Fruit fly (Drosophila melanogaster) whole organism, embryonic: ENCODE data around the gene CG17803.

ENCODE experiments used
- Atf-2 ChIP-seq: fragments of 200-800 bp; sonication (Bioruptor generic); optimal IDR thresholded peaks from 2 replicates; lab custom pipeline; 2016; ENCODE audit warnings: missing biosample characterization, missing genetic modification characterization
- Atf3 ChIP-seq: fragments of 200-800 bp; sonication (Bioruptor generic); optimal IDR thresholded peaks from 3 replicates; lab custom pipeline; 2016; ENCODE audit warnings: missing biosample characterization, missing genetic modification characterization
- Awh ChIP-seq: fragments of 200-800 bp; sonication (Bioruptor generic); IDR thresholded peaks from 2 replicates; pipeline ENCODE4, ENCODE4 v1.3.6; 2022; ENCODE audit warnings: missing biosample characterization, missing genetic modification characterization
- Bgb ChIP-seq: fragments of 200-800 bp; sonication (Bioruptor generic); IDR thresholded peaks from 2 replicates; pipeline ENCODE4 v1.3.6; 2022; ENCODE audit warnings: missing biosample characterization, missing genetic modification characterization; ENCODE audit not compliant: partially characterized antibody
- CG10274 ChIP-seq: fragments of 200-800 bp; sonication (Bioruptor generic); optimal IDR thresholded peaks from 3 replicates; lab custom pipeline; 2017; ENCODE audit warnings: missing biosample characterization, mild to moderate bottlenecking, missing genetic modification characterization
- CG10431 ChIP-seq: fragments of 200-800 bp; sonication (Bioruptor generic); optimal IDR thresholded peaks from 3 replicates; lab custom pipeline; 2018; ENCODE audit warnings: missing biosample characterization, mild to moderate bottlenecking, missing genetic modification characterization
- CG10959 ChIP-seq: fragments of 200-800 bp; sonication (Bioruptor generic); IDR thresholded peaks from 2 replicates; pipeline ENCODE4 v1.3.6; 2022; ENCODE audit warnings: missing biosample characterization, missing genetic modification characterization
- CG11085 ChIP-seq: fragments of 200-800 bp; sonication (Bioruptor generic); IDR thresholded peaks from 2 replicates; pipeline ENCODE4 v1.3.6; 2022; ENCODE audit warnings: missing biosample characterization, missing genetic modification characterization
- CG11398 ChIP-seq: fragments of 200-800 bp; sonication (Bioruptor generic); optimal IDR thresholded peaks from 2 replicates; lab custom pipeline; 2016; ENCODE audit warnings: missing biosample characterization, missing genetic modification characterization
- CG12236 ChIP-seq: fragments of 200-800 bp; sonication (Bioruptor generic); optimal IDR thresholded peaks from 2 replicates; lab custom pipeline; 2016; ENCODE audit warnings: missing biosample characterization, missing genetic modification characterization
- CG12391 ChIP-seq: fragments of 200-800 bp; sonication (Bioruptor generic); optimal IDR thresholded peaks from 3 replicates; lab custom pipeline; 2018; ENCODE audit warnings: missing biosample characterization, mild to moderate bottlenecking, missing genetic modification characterization, moderate library complexity
- CG12744 ChIP-seq: fragments of 200-800 bp; sonication (Bioruptor generic); optimal IDR thresholded peaks from 2 replicates; lab custom pipeline; 2016; ENCODE audit warnings: missing biosample characterization, missing genetic modification characterization
- CG13123 ChIP-seq: fragments of 200-800 bp; sonication (Bioruptor generic); optimal IDR thresholded peaks from 2 replicates; lab custom pipeline; 2016; ENCODE audit warnings: missing biosample characterization, missing genetic modification characterization
- CG14050 ChIP-seq: fragments of 200-800 bp; sonication (Bioruptor generic); IDR thresholded peaks from 3 replicates; pipeline ENCODE4 v1.3.6; 2022; ENCODE audit warnings: missing biosample characterization, missing genetic modification characterization
- CG18262 ChIP-seq: fragments of 200-800 bp; optimal IDR thresholded peaks from 3 replicates; lab custom pipeline; 2019; ENCODE audit warnings: missing biosample characterization, mild to moderate bottlenecking, missing genetic modification characterization, moderate library complexity
- CG31365 ChIP-seq: fragments of 200-800 bp; sonication (Bioruptor generic); optimal IDR thresholded peaks from 2 replicates; lab custom pipeline; 2018; ENCODE audit warnings: missing biosample characterization, mild to moderate bottlenecking, missing genetic modification characterization
- CG4707 ChIP-seq: fragments of 200-800 bp; sonication (Bioruptor generic); optimal IDR thresholded peaks from 2 replicates; lab custom pipeline; 2018; ENCODE audit warnings: missing biosample characterization, mild to moderate bottlenecking, missing genetic modification characterization, moderate library complexity
- CG6689 ChIP-seq: fragments of 200-800 bp; sonication (Bioruptor generic); IDR thresholded peaks from 2 replicates; pipeline ENCODE4 v1.3.6; 2022; ENCODE audit warnings: missing biosample characterization, missing genetic modification characterization
- CG9437 ChIP-seq: fragments of 200-800 bp; sonication (Bioruptor generic); optimal IDR thresholded peaks from 2 replicates; lab custom pipeline; 2018; ENCODE audit warnings: missing biosample characterization, mild to moderate bottlenecking, missing genetic modification characterization
- CG9817 ChIP-seq: fragments of 200-800 bp; sonication (Bioruptor generic); optimal IDR thresholded peaks from 2 replicates; lab custom pipeline; 2018; ENCODE audit warnings: missing biosample characterization, mild to moderate bottlenecking, missing genetic modification characterization, moderate library complexity
- Dref ChIP-seq: fragments of 200-800 bp; sonication (Bioruptor generic); IDR thresholded peaks from 2 replicates; pipeline ENCODE4 v1.3.6; 2022; ENCODE audit warnings: missing biosample characterization, missing genetic modification characterization
- Hmx ChIP-seq: fragments of 200-800 bp; sonication (Bioruptor generic); optimal IDR thresholded peaks from 2 replicates; lab custom pipeline; 2016; ENCODE audit warnings: missing biosample characterization, missing genetic modification characterization
- Kr ChIP-seq: fragments of 200-800 bp; sonication (Bioruptor generic); optimal IDR thresholded peaks from 2 replicates; lab custom pipeline; 2017; ENCODE audit warnings: missing biosample characterization, mild to moderate bottlenecking, missing genetic modification characterization
- Lhr ChIP-seq: fragments of 200-800 bp; sonication (Bioruptor generic); optimal IDR thresholded peaks from 3 replicates; lab custom pipeline; 2017; ENCODE audit warnings: mild to moderate bottlenecking, missing biosample characterization, missing genetic modification reagents, missing genetic modification characterization
- MTF-1 ChIP-seq: fragments of 200-800 bp; sonication (Bioruptor generic); optimal IDR thresholded peaks from 2 replicates; lab custom pipeline; 2018; ENCODE audit warnings: missing biosample characterization, mild to moderate bottlenecking, missing genetic modification characterization, borderline replicate concordance
- Mad ChIP-seq: fragments of 200-800 bp; sonication (Bioruptor generic); optimal IDR thresholded peaks from 2 replicates; lab custom pipeline; 2016; ENCODE audit warnings: missing biosample characterization, missing genetic modification characterization
- Mes4 ChIP-seq: fragments of 200-800 bp; sonication (Bioruptor generic); optimal IDR thresholded peaks from 2 replicates; lab custom pipeline; 2016; ENCODE audit warnings: missing biosample characterization, missing genetic modification characterization
- PHDP ChIP-seq: fragments of 200-800 bp; sonication (Bioruptor generic); optimal IDR thresholded peaks from 3 replicates; lab custom pipeline; 2018; ENCODE audit warnings: missing biosample characterization, mild to moderate bottlenecking, missing genetic modification characterization, moderate library complexity
- Pdp1 ChIP-seq, 2 experiments: fragments of 200-800 bp; sonication (Bioruptor generic); optimal IDR thresholded peaks; 3 replicates each; lab custom pipeline; 2016; ENCODE audit warnings: missing biosample characterization in 2 of 2, missing genetic modification characterization in 2 of 2, mild to moderate bottlenecking in 1 of 2, moderate library complexity in 1 of 2
- Sin3A ChIP-seq: fragments of >200 bp; optimal IDR thresholded peaks from 2 replicates; lab custom pipeline; 2018
- TFAM ChIP-seq: fragments of 200-800 bp; sonication (Bioruptor generic); optimal IDR thresholded peaks from 2 replicates; lab custom pipeline; 2017; ENCODE audit warnings: missing biosample characterization, missing genetic modification characterization, inconsistent platforms
- Xrp1 ChIP-seq: fragments of 200-800 bp; sonication (Bioruptor generic); IDR thresholded peaks from 2 replicates; pipeline ENCODE4 v1.3.6; 2022; ENCODE audit warnings: missing biosample characterization, missing genetic modification characterization
- bbx ChIP-seq: fragments of 200-800 bp; sonication (Bioruptor generic); IDR thresholded peaks from 2 replicates; pipeline ENCODE4 v1.3.6; 2022; ENCODE audit warnings: missing biosample characterization, missing genetic modification characterization; ENCODE audit not compliant: partially characterized antibody
- cas ChIP-seq: fragments of 200-800 bp; sonication (Bioruptor generic); IDR thresholded peaks from 2 replicates; pipeline ENCODE4 v1.3.6; 2022; ENCODE audit warnings: missing biosample characterization, missing genetic modification characterization
- chinmo ChIP-seq: fragments of 200-800 bp; sonication (Bioruptor generic); IDR thresholded peaks from 4 replicates; pipeline ENCODE4 v1.3.6; 2022; ENCODE audit warnings: missing biosample characterization, missing genetic modification characterization; ENCODE audit not compliant: partially characterized antibody
- corto ChIP-seq: fragments of 200-800 bp; sonication (Bioruptor generic); optimal IDR thresholded peaks from 2 replicates; lab custom pipeline; 2016; ENCODE audit warnings: missing biosample characterization, mild to moderate bottlenecking, missing genetic modification characterization, moderate library complexity
- da ChIP-seq: fragments of 200-800 bp; sonication (Bioruptor generic); optimal IDR thresholded peaks from 2 replicates; lab custom pipeline; 2016; ENCODE audit warnings: missing biosample characterization, missing genetic modification characterization
- danr ChIP-seq: fragments of 200-800 bp; sonication (Bioruptor generic); IDR thresholded peaks from 2 replicates; pipeline ENCODE4 v1.3.6; 2022; ENCODE audit warnings: missing biosample characterization, missing genetic modification characterization
- dimm ChIP-seq: fragments of 200-800 bp; sonication (Bioruptor generic); IDR thresholded peaks from 2 replicates; pipeline ENCODE4 v1.3.6; 2022; ENCODE audit warnings: missing biosample characterization, missing genetic modification characterization
- gcm2 ChIP-seq: fragments of 200-800 bp; sonication (Bioruptor generic); optimal IDR thresholded peaks from 2 replicates; lab custom pipeline; 2016; ENCODE audit warnings: missing biosample characterization, missing genetic modification characterization
- nerfin-1 ChIP-seq: fragments of 200-800 bp; sonication (Bioruptor generic); optimal IDR thresholded peaks from 3 replicates; lab custom pipeline; 2019; ENCODE audit warnings: missing biosample characterization, mild to moderate bottlenecking, missing genetic modification characterization, moderate library complexity
- nerfin-2 ChIP-seq: fragments of 200-800 bp; sonication (Bioruptor generic); IDR thresholded peaks from 2 replicates; pipeline ENCODE4 v1.3.6; 2022; ENCODE audit warnings: missing biosample characterization, missing genetic modification characterization; ENCODE audit not compliant: partially characterized antibody
- pan ChIP-seq, 4 experiments: fragments of >200 bp in 3 of 4; fragments of 200-800 bp in 1 of 4; sonication (Bioruptor generic) in 1 of 4; optimal IDR thresholded peaks in 3 of 4; IDR thresholded peaks in 1 of 4; 2 replicates each; pipeline versions ENCODE4 v1.3.6 to Lab custom; 2017 to 2022; ENCODE audit warnings: missing biosample characterization in 2 of 4, missing genetic modification characterization in 2 of 4, mixed read lengths in 1 of 4
- ranshi ChIP-seq: fragments of 200-800 bp; sonication (Bioruptor generic); IDR thresholded peaks from 2 replicates; pipeline ENCODE4 v1.3.6; 2022; ENCODE audit warnings: missing biosample characterization, missing genetic modification characterization
- rib ChIP-seq: fragments of 200-800 bp; sonication (Bioruptor generic); IDR thresholded peaks from 2 replicates; pipeline ENCODE4 v1.3.6; 2022; ENCODE audit warnings: missing biosample characterization, missing genetic modification characterization
- ro ChIP-seq: fragments of 200-800 bp; sonication (Bioruptor generic); IDR thresholded peaks from 2 replicates; pipeline ENCODE4 v1.3.6; 2022; ENCODE audit warnings: missing biosample characterization, missing genetic modification characterization
- schlank ChIP-seq: fragments of 200-800 bp; sonication (Bioruptor generic); optimal IDR thresholded peaks from 2 replicates; lab custom pipeline; 2018; ENCODE audit warnings: missing biosample characterization, mild to moderate bottlenecking, missing genetic modification characterization
- slp2 ChIP-seq: fragments of 200-800 bp; sonication (Bioruptor generic); optimal IDR thresholded peaks from 2 replicates; lab custom pipeline; 2016; ENCODE audit warnings: missing biosample characterization, missing genetic modification characterization
- sna ChIP-seq: fragments of 200-800 bp; sonication (Bioruptor generic); IDR thresholded peaks from 2 replicates; pipeline ENCODE4 v1.3.6; 2022; ENCODE audit warnings: missing biosample characterization, missing genetic modification characterization; ENCODE audit not compliant: partially characterized antibody
- ssp ChIP-seq: fragments of 200-800 bp; sonication (Bioruptor generic); IDR thresholded peaks from 2 replicates; pipeline ENCODE4 v1.3.6; 2022; ENCODE audit warnings: missing biosample characterization, missing genetic modification characterization
- yki ChIP-seq: fragments of >200 bp; optimal IDR thresholded peaks from 3 replicates; lab custom pipeline; 2018

The CG17803 gene

DNA sequence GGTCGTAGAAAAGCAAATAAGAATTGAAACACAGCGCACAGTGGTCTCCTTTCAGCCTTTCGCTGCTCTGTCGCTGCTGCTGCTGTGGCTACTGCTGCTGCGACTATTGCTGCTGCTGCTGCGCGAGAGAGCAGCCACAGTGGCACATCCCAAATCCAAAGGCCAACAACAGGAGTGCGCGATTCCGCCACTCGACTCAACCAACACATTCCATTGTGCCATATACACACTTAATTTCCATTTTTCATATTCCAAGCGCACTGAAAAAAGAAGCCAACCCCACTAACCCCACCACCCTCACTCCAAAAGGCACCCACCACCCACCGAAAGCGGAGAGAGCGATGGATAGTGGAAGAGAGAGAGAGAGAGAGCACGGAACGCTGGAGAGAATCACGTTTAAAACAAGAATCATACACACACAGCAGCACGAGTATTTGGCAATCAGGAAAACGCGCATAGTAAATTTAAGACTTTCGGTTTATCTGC lies 25.2 kb downstream of the CG17803 start (continued):
- TF ChIP-seq corto, result no peak
- TF ChIP-seq CG9817 (tag; lab: Kevin White, UChicago), result no peak
- TF ChIP-seq TFAM (GFP tag; lab: Kevin White, UChicago), result no peak
- peak; percentile 84 for TF ChIP-seq nerfin-1 (tag; lab: Kevin White, UChicago)
- no peak for TF ChIP-seq Dref (GFP tag; lab: Robert Waterston, UW)
- TF ChIP-seq pan (optimal IDR thresholded peaks at IDR 0.05; lab: Kevin White, UChicago), result no peak
- TF ChIP-seq pan (GFP tag; optimal IDR thresholded peaks at IDR 0.05 in 1 of 2, IDR thresholded peaks at IDR 0.05 in 1 of 2), result no peak
- no peak for TF ChIP-seq Atf-2 (GFP tag; lab: Kevin White, UChicago)
- no peak for TF ChIP-seq CG11085 (GFP tag; lab: Robert Waterston, UW)
- 0 out of 2 replicates have a peak, but pooled peaks have one; percentile 7 for TF ChIP-seq CG10959 (GFP tag; lab: Robert Waterston, UW)
- no peak for TF ChIP-seq Lhr (GFP tag; lab: Kevin White, UChicago)
- no peak for TF ChIP-seq slp2 (GFP tag; lab: Kevin White, UChicago)
- TF ChIP-seq Awh, result no peak
- no peak for TF ChIP-seq CG6689
- no peak for TF ChIP-seq CG12744 (GFP tag; lab: Kevin White, UChicago)
- no peak for TF ChIP-seq Pdp1 (GFP tag; optimal IDR thresholded peaks at IDR 0.05; lab: Kevin White, UChicago)
- no peak for TF ChIP-seq CG10431 (GFP tag; lab: Kevin White, UChicago)
- TF ChIP-seq CG13123 (GFP tag; lab: Kevin White, UChicago), result no peak
- TF ChIP-seq sna (GFP tag; lab: Robert Waterston, UW), result 0 out of 2 replicates have a peak, but pooled peaks have one; percentile 26
- no peak for TF ChIP-seq CG14050 (GFP tag; lab: Robert Waterston, UW)
- no peak for TF ChIP-seq schlank (tag; lab: Kevin White, UChicago)
- 0 out of 2 replicates have a peak, but pooled peaks have one; percentile 6 for TF ChIP-seq ranshi (GFP tag; lab: Robert Waterston, UW)
- no peak for TF ChIP-seq CG31365
- TF ChIP-seq ro, result no peak
- TF ChIP-seq CG18262, result no peak
- TF ChIP-seq yki (lab: Kevin White, UChicago), result peak; percentile 22
- TF ChIP-seq CG9437 (GFP tag; lab: Kevin White, UChicago), result no peak
- peak; percentile 20; the same call in 1 of the 2 replicates for TF ChIP-seq Bgb (GFP tag; lab: Robert Waterston, UW)
- TF ChIP-seq nerfin-2, result 0 out of 2 replicates have a peak, but pooled peaks have one; percentile 11
- TF ChIP-seq MTF-1 (GFP tag; lab: Kevin White, UChicago), result no peak
- no peak for TF ChIP-seq PHDP (tag; lab: Kevin White, UChicago)
- no peak for TF ChIP-seq Mad (GFP tag; lab: Kevin White, UChicago)
- TF ChIP-seq CG4707 (GFP tag; lab: Kevin White, UChicago), result no peak
- no peak for TF ChIP-seq gcm2 (GFP tag; lab: Kevin White, UChicago)
- peak; percentile 34; the same call in 1 of the 2 replicates for TF ChIP-seq bbx (GFP tag; lab: Robert Waterston, UW)

DNA sequence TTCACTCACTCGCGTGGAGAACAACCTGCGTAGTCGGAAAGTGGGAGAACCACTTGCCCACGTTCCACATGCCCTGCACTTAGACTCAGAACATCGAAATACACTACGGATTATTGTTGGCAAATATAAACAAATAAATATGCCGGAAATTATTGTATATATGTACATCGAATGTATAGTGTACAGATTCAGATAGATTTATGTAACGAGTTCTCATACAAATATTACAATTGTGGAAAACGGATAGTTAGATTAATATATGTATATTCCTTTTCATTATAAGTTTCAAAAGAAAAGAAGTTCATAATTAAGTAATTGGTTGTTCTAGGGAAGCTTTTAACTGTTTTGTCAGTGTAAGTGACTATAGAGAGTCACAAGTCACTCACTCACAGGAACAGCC lies 26.8 kb downstream of the CG17803 start:
- no peak for TF ChIP-seq chinmo (GFP tag; lab: Robert Waterston, UW)
- no peak for TF ChIP-seq Kr
- TF ChIP-seq CG12391 (tag; lab: Kevin White, UChicago), result no peak
- no peak for TF ChIP-seq Hmx (GFP tag; lab: Kevin White, UChicago)
- TF ChIP-seq CG11398 (GFP tag; lab: Kevin White, UChicago), result no peak
- TF ChIP-seq CG12236 (GFP tag; lab: Kevin White, UChicago), result no peak
- no peak for TF ChIP-seq CG10274 (GFP tag; lab: Kevin White, UChicago)
- no peak for TF ChIP-seq ssp (GFP tag; lab: Robert Waterston, UW)
- TF ChIP-seq cas (GFP tag; lab: Robert Waterston, UW), result no peak
- no peak for TF ChIP-seq danr (GFP tag; lab: Robert Waterston, UW)
- TF ChIP-seq Atf3, result no peak
- TF ChIP-seq da, result no peak
- TF ChIP-seq Xrp1 (GFP tag; lab: Robert Waterston, UW), result no peak
- no peak for TF ChIP-seq rib
- TF ChIP-seq Mes4 (GFP tag; lab: Kevin White, UChicago), result no peak
- no peak for TF ChIP-seq Bgb (GFP tag; lab: Robert Waterston, UW)
- no peak for TF ChIP-seq Sin3A (lab: Kevin White, UChicago)
- no peak for TF ChIP-seq dimm (GFP tag; lab: Robert Waterston, UW)
